Worm (Caenorhabditis elegans) whole organism, L2 larva: ENCODE data around the gene C03E10.1.

ENCODE experiments used
- ZK546.5 ChIP-seq: sonication (generic microtip); optimal IDR thresholded peaks from 2 replicates; lab custom pipeline; 2017; ENCODE audit warnings: missing biosample characterization, missing genetic modification characterization
- ama-1 ChIP-seq: fragments of 150-350 bp; optimal IDR thresholded peaks from 2 replicates; lab custom pipeline; 2018; ENCODE audit warnings: inconsistent platforms

DNA sequence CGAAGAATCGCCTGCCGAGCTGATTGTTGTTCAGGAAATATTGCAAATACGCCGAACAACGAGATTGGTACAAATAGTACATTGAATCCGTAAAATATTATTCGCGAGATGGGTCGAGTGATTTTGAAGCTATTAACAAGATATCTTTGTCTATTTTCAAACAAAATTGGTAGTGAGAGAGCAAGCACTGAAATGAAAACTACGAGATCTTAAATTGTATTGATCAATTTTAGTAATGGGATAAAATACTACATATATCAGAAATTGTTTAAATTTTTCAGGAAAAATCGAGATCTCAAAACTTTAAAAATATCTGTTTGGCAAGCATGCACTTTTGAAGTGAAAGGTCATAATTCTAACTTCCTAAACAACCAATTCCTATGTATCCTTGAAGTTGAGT is 13.2 kb downstream of the C03E10.1 start:
- TF ChIP-seq ama-1 (lab: Kevin White, UChicago), result no peak
- TF ChIP-seq ZK546.5 (tag; lab: Kevin White, UChicago), result no peak
